Fruit fly (Drosophila melanogaster) whole organism, adult: ENCODE measurements around the gene Liprin-beta.

Experiments
- CG11617 ChIP-seq: fragments of 200-800 bp; sonication (Bioruptor generic); optimal IDR thresholded peaks from 2 replicates; lab custom pipeline; 2017; ENCODE audit warnings: mild to moderate bottlenecking, missing biosample characterization, missing genetic modification reagents, missing genetic modification characterization
- CG12768 ChIP-seq: fragments of 200-800 bp; sonication (Bioruptor generic); optimal IDR thresholded peaks from 2 replicates; lab custom pipeline; 2017; ENCODE audit warnings: missing biosample characterization, missing genetic modification characterization, mild to moderate bottlenecking, moderate library complexity, missing genetic modification reagents
- CG14711 ChIP-seq: fragments of 200-800 bp; sonication (Bioruptor generic); optimal IDR thresholded peaks from 2 replicates; lab custom pipeline; 2018; ENCODE audit warnings: missing biosample characterization, mild to moderate bottlenecking, missing genetic modification characterization, moderate library complexity
- CG33017 ChIP-seq: fragments of 200-800 bp; sonication (Bioruptor generic); optimal IDR thresholded peaks from 2 replicates; lab custom pipeline; 2018; ENCODE audit warnings: missing biosample characterization, mild to moderate bottlenecking, missing genetic modification characterization, moderate library complexity
- CG5204 ChIP-seq: fragments of 200-800 bp; sonication (Bioruptor generic); optimal IDR thresholded peaks from 2 replicates; lab custom pipeline; 2016; ENCODE audit warnings: missing biosample characterization, missing genetic modification characterization
- CG7045 ChIP-seq: fragments of 200-800 bp; sonication (Bioruptor generic); optimal IDR thresholded peaks from 2 replicates; lab custom pipeline; 2017; ENCODE audit warnings: missing biosample characterization, mild to moderate bottlenecking, missing genetic modification characterization
- CG7101 ChIP-seq: fragments of 200-800 bp; sonication (Bioruptor generic); optimal IDR thresholded peaks from 2 replicates; lab custom pipeline; 2018; ENCODE audit warnings: missing biosample characterization, mild to moderate bottlenecking, missing genetic modification characterization, moderate library complexity
- Clk ChIP-seq: fragments of 200-800 bp; sonication (Bioruptor generic); optimal IDR thresholded peaks from 2 replicates; lab custom pipeline; 2017; ENCODE audit warnings: missing biosample characterization, missing genetic modification characterization
- Crg-1 ChIP-seq: fragments of 200-800 bp; sonication (Bioruptor generic); optimal IDR thresholded peaks from 2 replicates; lab custom pipeline; 2016; ENCODE audit warnings: missing biosample characterization, missing genetic modification characterization
- Hr96 ChIP-seq: fragments of 200-800 bp; sonication (Bioruptor generic); optimal IDR thresholded peaks from 2 replicates; lab custom pipeline; 2016; ENCODE audit warnings: missing biosample characterization, missing genetic modification characterization
- Mnt ChIP-seq: fragments of 200-800 bp; sonication (Bioruptor generic); optimal IDR thresholded peaks from 2 replicates; lab custom pipeline; 2016; ENCODE audit warnings: missing biosample characterization, mild to moderate bottlenecking, missing genetic modification characterization
- bab1 ChIP-seq: fragments of 200-800 bp; sonication (Bioruptor generic); optimal IDR thresholded peaks from 3 replicates; lab custom pipeline; 2019; ENCODE audit warnings: missing biosample characterization, mild to moderate bottlenecking, missing genetic modification characterization, moderate library complexity
- cic ChIP-seq: fragments of 200-800 bp; sonication (Bioruptor generic); optimal IDR thresholded peaks from 2 replicates; lab custom pipeline; 2017; ENCODE audit warnings: missing biosample characterization, mild to moderate bottlenecking, missing genetic modification characterization, moderate library complexity
- cnc ChIP-seq, 2 experiments: fragments of >200 bp; optimal IDR thresholded peaks; 2 replicates each; lab custom pipeline; 2017
- kay ChIP-seq: fragments of 200-800 bp; sonication (Bioruptor generic); peaks from one replicate; lab custom pipeline; 2016; ENCODE audit warnings: missing biosample characterization, missing genetic modification characterization, borderline replicate concordance
- ovo ChIP-seq: fragments of 200-800 bp; sonication (Bioruptor generic); optimal IDR thresholded peaks from 2 replicates; lab custom pipeline; 2016; ENCODE audit warnings: missing biosample characterization, missing genetic modification characterization
- pad ChIP-seq: fragments of 200-800 bp; sonication (Bioruptor generic); optimal IDR thresholded peaks from 3 replicates; lab custom pipeline; 2017; ENCODE audit warnings: missing biosample characterization, missing genetic modification characterization, mild to moderate bottlenecking, moderate library complexity, missing genetic modification reagents
- tj ChIP-seq: fragments of 200-800 bp; sonication (Bioruptor generic); optimal IDR thresholded peaks from 3 replicates; lab custom pipeline; 2017; ENCODE audit warnings: missing biosample characterization, mild to moderate bottlenecking, missing genetic modification characterization, moderate library complexity
- toe ChIP-seq: fragments of 200-800 bp; sonication (Bioruptor generic); optimal IDR thresholded peaks from 2 replicates; lab custom pipeline; 2016; ENCODE audit warnings: missing biosample characterization, missing genetic modification characterization

Liprin-beta gene

dm6 chr3L:13486860-13487404, 26.1 kb upstream of the Liprin-beta start:
- TF ChIP-seq pad (GFP tag; lab: Kevin White, UChicago) (no peak), CG7101 (no peak), Mnt (GFP tag; lab: Kevin White, UChicago) (no peak), kay (GFP tag; lab: Kevin White, UChicago) (no peak), CG33017 (tag; lab: Kevin White, UChicago) (no peak), CG14711 (tag; lab: Kevin White, UChicago) (no peak)

DNA sequence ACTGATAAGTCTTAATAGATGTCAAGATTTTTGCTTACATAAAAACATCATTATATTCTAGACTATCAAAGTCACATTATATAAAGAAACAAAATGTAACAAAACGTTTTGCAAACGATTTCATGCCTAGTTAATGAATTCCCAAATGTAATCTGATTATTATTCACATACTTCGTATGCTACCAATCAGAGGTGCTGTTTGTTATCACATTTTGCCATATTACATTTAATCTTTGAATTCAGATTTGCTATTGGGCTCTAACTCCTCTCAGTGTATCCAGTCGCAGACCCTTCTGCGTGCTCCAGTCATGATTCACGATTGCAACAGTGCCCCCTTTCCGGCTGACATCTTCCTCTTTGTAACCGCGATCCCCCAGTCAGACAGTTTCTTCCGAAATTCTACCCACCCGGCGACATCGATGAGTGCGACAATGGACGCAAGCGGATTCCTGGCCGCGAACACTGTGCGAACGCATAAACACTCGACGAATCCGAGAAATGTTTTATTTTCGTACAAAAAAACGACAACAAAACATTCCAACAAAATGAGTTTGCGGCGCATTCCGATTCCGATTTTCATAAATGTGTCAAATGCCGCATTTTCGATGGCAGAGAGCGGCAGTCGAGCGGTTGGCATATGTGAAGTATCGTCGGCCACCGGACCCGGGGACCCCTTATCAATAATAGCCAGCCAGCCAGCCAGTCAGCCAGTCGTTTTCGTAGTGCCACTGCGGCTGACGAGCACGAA, 24.8 kb upstream of the Liprin-beta start:
- TF ChIP-seq CG33017 (tag; lab: Kevin White, UChicago) (no peak), CG5204 (GFP tag; lab: Kevin White, UChicago) (no peak), pad (GFP tag; lab: Kevin White, UChicago) (no peak), tj (GFP tag; lab: Kevin White, UChicago) (no peak), Clk (GFP tag; lab: Kevin White, UChicago) (no peak), Crg-1 (GFP tag; lab: Kevin White, UChicago) (no peak)

DNA sequence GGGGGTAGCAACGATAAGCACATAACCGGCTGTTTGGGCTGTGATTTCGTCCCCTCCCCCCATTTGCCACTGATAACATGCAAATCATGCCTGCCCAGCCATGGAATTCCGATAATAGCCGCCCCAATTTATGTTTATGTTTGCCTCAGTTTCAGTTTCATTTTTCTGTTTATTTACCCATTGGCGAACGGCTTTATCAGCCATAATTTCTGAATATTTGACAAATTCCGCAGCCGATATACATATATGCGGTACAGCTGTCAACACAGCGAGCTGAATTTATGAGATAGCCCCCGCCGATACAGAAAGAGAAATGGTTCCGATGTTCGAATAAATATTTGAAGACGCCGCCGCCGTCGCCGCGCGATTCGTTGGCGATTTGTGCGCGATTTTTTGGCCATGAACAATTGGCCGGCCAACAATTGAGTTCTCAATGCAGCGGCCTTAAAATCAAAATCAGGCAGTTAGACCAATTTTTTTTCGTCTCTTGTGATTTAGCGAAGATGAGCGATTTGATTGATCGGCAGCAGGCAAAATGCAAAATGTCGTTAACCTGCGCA, 23.8 kb upstream of the Liprin-beta start:
- TF ChIP-seq tj (GFP tag; lab: Kevin White, UChicago) (peak; percentile 47), CG14711 (tag; lab: Kevin White, UChicago) (no peak)

- TF ChIP-seq toe (GFP tag; lab: Kevin White, UChicago) = no peak
- peak; percentile 36 for TF ChIP-seq tj (GFP tag; lab: Kevin White, UChicago)
- TF ChIP-seq pad (GFP tag; lab: Kevin White, UChicago) = no peak
- no peak for TF ChIP-seq Crg-1 (GFP tag; lab: Kevin White, UChicago)
These were observed 22.2 kb upstream of the Liprin-beta start for dm6 chr3L:13490689-13491348.

DNA sequence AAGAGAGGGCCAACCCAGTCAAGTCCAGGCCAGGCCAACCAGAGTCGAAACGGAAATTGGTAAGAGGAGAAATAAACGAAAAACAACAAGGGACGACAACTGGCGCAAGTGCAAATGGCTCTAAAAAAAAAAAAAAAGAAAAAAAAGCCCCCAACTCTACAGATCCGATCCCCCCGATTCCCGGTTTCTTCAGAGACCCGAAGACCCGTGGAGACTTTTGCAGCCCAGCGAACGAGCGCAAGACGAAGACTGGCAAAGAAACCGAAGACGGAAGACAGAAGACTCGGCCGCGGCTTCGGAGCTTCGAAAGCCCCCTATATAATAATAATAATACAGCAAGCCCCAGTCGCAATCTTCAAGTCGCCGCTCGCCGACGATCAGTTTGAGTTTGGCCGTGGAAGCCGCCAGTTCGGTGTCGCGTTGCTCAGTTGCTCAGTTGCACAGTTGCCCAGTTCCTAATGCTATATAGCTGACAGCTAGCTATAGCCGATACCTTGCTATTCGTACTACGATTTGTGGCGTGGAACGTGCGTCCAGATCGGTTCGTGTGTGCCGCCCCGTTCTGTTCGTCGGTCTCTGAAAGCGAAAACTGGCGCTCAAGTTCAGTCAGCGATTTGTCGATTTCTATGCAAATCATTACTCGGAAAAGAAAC, 18.6 kb upstream of the Liprin-beta start:
- TF ChIP-seq Mnt (GFP tag; lab: Kevin White, UChicago) (no peak), tj (GFP tag; lab: Kevin White, UChicago) (peak; percentile 53), Clk (GFP tag; lab: Kevin White, UChicago) (no peak), CG33017 (tag; lab: Kevin White, UChicago) (no peak), cnc (optimal IDR thresholded peaks at IDR 0.05; lab: Kevin White, UChicago) (no peak), cic (GFP tag; lab: Kevin White, UChicago) (no peak), bab1 (GFP tag; lab: Kevin White, UChicago) (peak; percentile 37), CG12768 (GFP tag; lab: Kevin White, UChicago) (no peak), CG11617 (GFP tag; lab: Kevin White, UChicago) (no peak), Crg-1 (GFP tag; lab: Kevin White, UChicago) (no peak), Hr96 (GFP tag; lab: Kevin White, UChicago) (no peak), CG5204 (GFP tag; lab: Kevin White, UChicago) (no peak)

DNA sequence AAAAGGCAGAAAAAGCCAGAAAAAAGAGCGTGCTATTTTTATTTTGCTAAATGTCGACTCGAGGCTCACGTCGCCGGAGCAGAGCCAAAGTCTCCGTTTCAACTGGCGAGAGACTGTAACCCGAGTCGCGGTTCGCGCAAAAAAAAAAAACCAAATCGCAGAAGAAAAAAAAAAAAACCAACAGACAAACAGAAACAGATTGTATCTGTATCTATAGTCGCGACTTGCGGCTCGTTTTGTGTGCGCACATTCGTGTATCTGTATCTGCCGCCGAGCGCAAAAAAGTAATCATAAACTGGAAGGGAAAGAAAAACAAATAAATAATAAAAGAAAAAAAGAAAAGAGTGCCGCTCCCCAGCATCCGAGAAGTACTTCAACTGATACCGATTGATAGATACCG, 18.0 kb upstream of the Liprin-beta start:
- TF ChIP-seq toe (GFP tag; lab: Kevin White, UChicago) (no peak), CG7101 (no peak), tj (GFP tag; lab: Kevin White, UChicago) (peak; percentile 17), cic (GFP tag; lab: Kevin White, UChicago) (no peak)

DNA sequence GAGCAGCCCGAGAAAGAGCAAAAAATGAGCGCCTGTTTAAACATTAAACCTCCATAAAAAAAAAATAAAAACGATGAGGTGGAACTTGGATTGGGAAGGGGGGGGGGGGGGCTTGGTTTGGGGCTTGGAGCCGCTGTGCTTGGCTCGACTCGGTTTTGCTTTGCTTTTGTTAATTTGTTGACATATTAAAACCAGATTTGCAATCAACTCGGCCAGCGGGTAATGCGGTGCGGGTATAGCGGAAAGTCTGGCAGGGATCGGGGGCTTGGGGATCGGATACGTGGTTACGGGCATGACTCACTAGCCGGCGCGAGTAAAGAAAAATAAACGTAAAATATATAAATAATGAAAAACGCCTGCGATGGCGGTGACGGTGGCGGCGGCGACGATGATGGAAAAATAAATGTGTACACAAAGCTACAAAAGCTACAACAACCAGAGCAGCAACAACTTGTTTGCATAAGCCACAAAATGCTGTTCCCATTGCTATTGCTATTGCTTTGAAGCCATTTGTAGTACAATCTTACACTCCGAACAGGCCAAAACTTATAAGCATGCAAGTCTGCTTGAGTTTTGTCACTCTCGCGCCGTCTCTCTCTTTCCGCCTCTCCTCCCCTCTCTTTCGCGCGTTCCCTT, 15.2 kb upstream of the Liprin-beta start:
- TF ChIP-seq toe (GFP tag; lab: Kevin White, UChicago) (no peak), CG7045 (no peak), kay (GFP tag; lab: Kevin White, UChicago) (no peak), CG7101 (no peak), tj (GFP tag; lab: Kevin White, UChicago) (peak; percentile 87), CG33017 (tag; lab: Kevin White, UChicago) (no peak), ovo (GFP tag; lab: Kevin White, UChicago) (peak; percentile 37), CG14711 (tag; lab: Kevin White, UChicago) (no peak), CG12768 (GFP tag; lab: Kevin White, UChicago) (peak; percentile 27), bab1 (GFP tag; lab: Kevin White, UChicago) (no peak), cic (GFP tag; lab: Kevin White, UChicago) (peak; percentile 38), Clk (GFP tag; lab: Kevin White, UChicago) (no peak)
